Worm (Caenorhabditis elegans) whole organism, L4 larva: ENCODE data around the gene cutl-12.

Source experiments
- T26A8.4 ChIP-seq: fragments of 200-800 bp; sonication (Bioruptor generic); IDR thresholded peaks from 2 replicates; pipeline ENCODE4 v1.3.6; 2022; ENCODE audit warnings: missing genetic modification characterization, missing compliant biosample characterization
- Y5F2A.4 ChIP-seq: fragments of 200-800 bp; sonication (Bioruptor generic); optimal IDR thresholded peaks from 2 replicates; lab custom pipeline; 2018; ENCODE audit warnings: mild to moderate bottlenecking, missing genetic modification characterization, missing compliant biosample characterization
- lin-1 ChIP-seq: fragments of 200-800 bp; sonication (Bioruptor generic); IDR thresholded peaks from 2 replicates; pipeline ENCODE4 v1.3.6; 2022; ENCODE audit warnings: missing genetic modification reagents, missing genetic modification characterization, missing compliant biosample characterization
- mdl-1 ChIP-seq, 2 experiments: fragments of 150-350 bp in 1 of 2; sonication (generic microtip) in 1 of 2; optimal IDR thresholded peaks; 2 replicates each; lab custom pipeline; 2014 to 2017; ENCODE audit warnings: missing biosample characterization in 2 of 2, missing genetic modification characterization in 2 of 2
- nhr-77 ChIP-seq: fragments of 150-350 bp; optimal IDR thresholded peaks from 2 replicates; lab custom pipeline; 2014; ENCODE audit warnings: missing biosample characterization, missing genetic modification characterization
- unc-39 ChIP-seq: sonication (generic microtip); optimal IDR thresholded peaks from 2 replicates; lab custom pipeline; 2017; ENCODE audit warnings: missing biosample characterization, missing genetic modification characterization

DNA sequence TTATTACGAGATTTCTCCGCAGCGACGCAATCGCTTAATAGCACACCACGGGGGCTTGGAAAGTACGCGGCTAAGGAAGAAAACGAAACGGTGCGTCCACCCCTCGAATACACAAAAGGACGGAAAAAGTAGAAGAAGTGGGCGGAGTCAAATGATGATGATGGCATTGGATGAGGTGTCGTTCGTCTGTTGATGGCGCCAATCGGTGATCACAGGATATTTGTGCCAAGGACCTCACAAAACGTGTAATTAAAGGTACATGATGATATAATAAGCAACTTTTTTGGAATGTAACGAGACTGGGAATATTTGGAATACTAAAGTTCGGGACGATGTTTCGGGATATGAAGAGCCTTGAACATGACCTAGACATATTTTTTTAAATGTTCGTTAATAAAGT lies at the start of gene cutl-12:
- no peak for TF ChIP-seq T26A8.4 (GFP tag; lab: Robert Waterston, UW)
- no peak for TF ChIP-seq nhr-77
- no peak for TF ChIP-seq Y5F2A.4
- TF ChIP-seq lin-1 = no peak
- no peak for TF ChIP-seq mdl-1 (tag; optimal IDR thresholded peaks at IDR 0.05; lab: Kevin White, UChicago)
- no peak for TF ChIP-seq unc-39
